Worm (Caenorhabditis elegans) whole organism, L4 larva: Measurements from ENCODE around the gene rip-1.

Source experiments
- F10B5.3 ChIP-seq: sonication (generic microtip); optimal IDR thresholded peaks from 2 replicates; lab custom pipeline; 2016; ENCODE audit warnings: mild to moderate bottlenecking, missing genetic modification characterization, missing compliant biosample characterization
- F26F4.8 ChIP-seq: fragments of 200-800 bp; sonication (Bioruptor generic); conservative IDR thresholded peaks from 2 replicates; pipeline ENCODE4 v1.3.6; 2022; ENCODE audit warnings: missing genetic modification characterization, missing compliant biosample characterization
- F37D6.2 ChIP-seq: sonication (generic microtip); optimal IDR thresholded peaks from 2 replicates; lab custom pipeline; 2016; ENCODE audit warnings: mild to moderate bottlenecking, missing genetic modification characterization, missing compliant biosample characterization
- F49E8.2 ChIP-seq: sonication (generic microtip); optimal IDR thresholded peaks from 2 replicates; lab custom pipeline; 2016; ENCODE audit warnings: missing compliant biosample characterization, mild to moderate bottlenecking, missing genetic modification characterization, borderline replicate concordance
- R02D3.7 ChIP-seq: fragments of 150-350 bp; sonication (generic microtip); optimal IDR thresholded peaks from 3 replicates; lab custom pipeline; 2014; ENCODE audit warnings: missing biosample characterization, missing genetic modification characterization
- T20F7.1 ChIP-seq: fragments of 200-800 bp; sonication (Bioruptor generic); optimal IDR thresholded peaks from 2 replicates; lab custom pipeline; 2018; ENCODE audit warnings: mild to moderate bottlenecking, missing genetic modification characterization, missing compliant biosample characterization
- T26A8.4 ChIP-seq: fragments of 200-800 bp; sonication (Bioruptor generic); IDR thresholded peaks from 2 replicates; pipeline ENCODE4 v1.3.6; 2022; ENCODE audit warnings: missing genetic modification characterization, missing compliant biosample characterization
- Y5F2A.4 ChIP-seq: fragments of 200-800 bp; sonication (Bioruptor generic); optimal IDR thresholded peaks from 2 replicates; lab custom pipeline; 2018; ENCODE audit warnings: mild to moderate bottlenecking, missing genetic modification characterization, missing compliant biosample characterization
- ZK337.2 ChIP-seq: fragments of 200-800 bp; sonication (Bioruptor generic); IDR thresholded peaks from 2 replicates; pipeline ENCODE4 v1.3.6; 2022; ENCODE audit warnings: missing genetic modification reagents, missing genetic modification characterization, missing compliant biosample characterization
- ZK546.5 ChIP-seq, 2 experiments: sonication (generic microtip); optimal IDR thresholded peaks; 2 replicates each; lab custom pipeline; 2017; ENCODE audit warnings: missing biosample characterization in 2 of 2, missing genetic modification characterization in 2 of 2
- aly-2 ChIP-seq: sonication (generic microtip); optimal IDR thresholded peaks from 2 replicates; lab custom pipeline; 2018; ENCODE audit warnings: missing biosample characterization, missing genetic modification characterization
- ceh-20 ChIP-seq: fragments of 200-800 bp; sonication (Bioruptor generic); IDR thresholded peaks from 2 replicates; pipeline ENCODE4 v1.3.6; 2022; ENCODE audit warnings: missing genetic modification reagents, missing genetic modification characterization, missing compliant biosample characterization
- ceh-28 ChIP-seq: fragments of 150-350 bp; optimal IDR thresholded peaks from 2 replicates; lab custom pipeline; 2014; ENCODE audit warnings: missing biosample characterization, missing genetic modification reagents, missing genetic modification characterization
- ceh-44 ChIP-seq: fragments of 200-800 bp; sonication (Bioruptor generic); IDR thresholded peaks from 2 replicates; pipeline ENCODE4 v1.3.6; 2022; ENCODE audit warnings: missing genetic modification reagents, missing genetic modification characterization, missing compliant biosample characterization
- cey-2 ChIP-seq: sonication (generic microtip); optimal IDR thresholded peaks from 3 replicates; lab custom pipeline; 2017; ENCODE audit warnings: missing genetic modification characterization, mild to moderate bottlenecking, missing compliant biosample characterization, antibody characterized with exemption, borderline replicate concordance; ENCODE audit not compliant: insufficient read depth
- ctbp-1 ChIP-seq: fragments of 200-800 bp; sonication (Bioruptor generic); IDR thresholded peaks from 2 replicates; pipeline ENCODE4 v1.3.6; 2022; ENCODE audit warnings: missing genetic modification reagents, missing genetic modification characterization, missing compliant biosample characterization
- daf-19 ChIP-seq: fragments of 200-800 bp; sonication (Bioruptor generic); conservative IDR thresholded peaks from 2 replicates; pipeline ENCODE4 v1.3.6; 2022; ENCODE audit warnings: missing genetic modification characterization, missing compliant biosample characterization
- daf-8 ChIP-seq: fragments of 200-800 bp; sonication (Bioruptor generic); IDR thresholded peaks from 2 replicates; pipeline ENCODE4 v1.3.6; 2022; ENCODE audit warnings: missing genetic modification characterization, missing compliant biosample characterization
- dmd-8 ChIP-seq: fragments of 200-800 bp; sonication (Bioruptor generic); IDR thresholded peaks from 2 replicates; pipeline ENCODE4 v1.3.6; 2022; ENCODE audit warnings: missing genetic modification characterization, missing compliant biosample characterization
- egl-43 ChIP-seq: fragments of 200-800 bp; sonication (Bioruptor generic); IDR thresholded peaks from 2 replicates; pipeline ENCODE4 v1.3.6; 2022; ENCODE audit warnings: missing genetic modification reagents, missing genetic modification characterization, missing compliant biosample characterization
- gei-8 ChIP-seq: fragments of 200-800 bp; sonication (Bioruptor generic); optimal IDR thresholded peaks from 2 replicates; lab custom pipeline; 2018; ENCODE audit warnings: mild to moderate bottlenecking, missing genetic modification characterization, missing compliant biosample characterization
- hif-1 ChIP-seq, 2 experiments: sonication (generic microtip); optimal IDR thresholded peaks; 2 replicates each; lab custom pipeline; 2016 to 2017; ENCODE audit warnings: missing compliant biosample characterization in 2 of 2, missing genetic modification characterization in 2 of 2, missing genetic modification reagents in 2 of 2, missing genotype in 2 of 2, mild to moderate bottlenecking in 1 of 2
- hlh-11 ChIP-seq: fragments of 200-800 bp; sonication (Bioruptor generic); optimal IDR thresholded peaks from 2 replicates; lab custom pipeline; 2018; ENCODE audit warnings: mild to moderate bottlenecking, missing genetic modification characterization, missing compliant biosample characterization
- lin-1 ChIP-seq: fragments of 200-800 bp; sonication (Bioruptor generic); IDR thresholded peaks from 2 replicates; pipeline ENCODE4 v1.3.6; 2022; ENCODE audit warnings: missing genetic modification reagents, missing genetic modification characterization, missing compliant biosample characterization
- lin-15B ChIP-seq: fragments of 150-350 bp; sonication (generic microtip); optimal IDR thresholded peaks from 3 replicates; lab custom pipeline; 2014; ENCODE audit warnings: missing biosample characterization, missing genetic modification characterization
- mdl-1 ChIP-seq, 2 experiments: fragments of 150-350 bp in 1 of 2; sonication (generic microtip) in 1 of 2; optimal IDR thresholded peaks; 2 replicates each; lab custom pipeline; 2014 to 2017; ENCODE audit warnings: missing biosample characterization in 2 of 2, missing genetic modification characterization in 2 of 2
- mdt-29 ChIP-seq: fragments of 200-800 bp; sonication (Bioruptor generic); IDR thresholded peaks from 2 replicates; pipeline ENCODE4 v1.3.6; 2022; ENCODE audit warnings: missing genetic modification reagents, missing genetic modification characterization, missing compliant biosample characterization
- mep-1 ChIP-seq: fragments of 150-350 bp; sonication (generic microtip); optimal IDR thresholded peaks from 3 replicates; lab custom pipeline; 2014; ENCODE audit warnings: missing biosample characterization, missing genetic modification characterization
- mxl-2 ChIP-seq: fragments of 200-800 bp; sonication (Bioruptor generic); conservative IDR thresholded peaks from 2 replicates; pipeline ENCODE4 v1.3.6; 2022; ENCODE audit warnings: missing genetic modification reagents, missing genetic modification characterization, missing compliant biosample characterization
- mxl-3 ChIP-seq: fragments of 200-800 bp; sonication (Bioruptor generic); optimal IDR thresholded peaks from 2 replicates; lab custom pipeline; 2018; ENCODE audit warnings: mild to moderate bottlenecking, missing genetic modification characterization, missing compliant biosample characterization
- nhr-10 ChIP-seq: fragments of 150-350 bp; optimal IDR thresholded peaks from 2 replicates; lab custom pipeline; 2014; ENCODE audit warnings: missing biosample characterization, missing genetic modification characterization
- nhr-111 ChIP-seq: fragments of 200-800 bp; sonication (Bioruptor generic); optimal IDR thresholded peaks from 2 replicates; lab custom pipeline; 2018; ENCODE audit warnings: mild to moderate bottlenecking, missing genetic modification characterization, missing compliant biosample characterization
- nhr-237 ChIP-seq: sonication (generic microtip); optimal IDR thresholded peaks from 2 replicates; lab custom pipeline; 2017; ENCODE audit warnings: missing biosample characterization, missing genetic modification characterization
- nhr-25 ChIP-seq: sonication (generic microtip); optimal IDR thresholded peaks from 2 replicates; lab custom pipeline; 2017; ENCODE audit warnings: missing genetic modification characterization, mild to moderate bottlenecking, missing compliant biosample characterization, antibody characterized with exemption, moderate library complexity, borderline replicate concordance; ENCODE audit not compliant: insufficient read depth
- nhr-28 ChIP-seq: fragments of 150-350 bp; optimal IDR thresholded peaks from 2 replicates; lab custom pipeline; 2014; ENCODE audit warnings: missing biosample characterization, missing genetic modification characterization
- nhr-48 ChIP-seq: sonication (generic microtip); optimal IDR thresholded peaks from 2 replicates; lab custom pipeline; 2016; ENCODE audit warnings: mild to moderate bottlenecking, missing genetic modification characterization, missing compliant biosample characterization
- nhr-6 ChIP-seq: fragments of 150-350 bp; optimal IDR thresholded peaks from 2 replicates; lab custom pipeline; 2014; ENCODE audit warnings: missing biosample characterization, missing genetic modification characterization
- nhr-77 ChIP-seq: fragments of 150-350 bp; optimal IDR thresholded peaks from 2 replicates; lab custom pipeline; 2014; ENCODE audit warnings: missing biosample characterization, missing genetic modification characterization
- pha-4 ChIP-seq, 2 experiments: fragments of 150-350 bp in 1 of 2; fragments of 200-800 bp in 1 of 2; sonication (Bioruptor generic) in 1 of 2; IDR thresholded peaks in 1 of 2; optimal IDR thresholded peaks in 1 of 2; 2 replicates each; pipeline versions ENCODE4 v1.3.6 to Lab custom; 2014 to 2022; ENCODE audit warnings: missing genetic modification characterization in 2 of 2, missing genetic modification reagents in 2 of 2, missing biosample characterization in 1 of 2, missing compliant biosample characterization in 1 of 2
- saeg-2 ChIP-seq: fragments of 200-800 bp; sonication (Bioruptor generic); IDR thresholded peaks from 2 replicates; pipeline ENCODE4 v1.3.6; 2022; ENCODE audit warnings: missing genetic modification reagents, missing genetic modification characterization, missing compliant biosample characterization
- sdz-12 ChIP-seq: fragments of 200-800 bp; sonication (Bioruptor generic); optimal IDR thresholded peaks from 2 replicates; lab custom pipeline; 2018; ENCODE audit warnings: mild to moderate bottlenecking, missing genetic modification characterization, missing compliant biosample characterization
- spr-3 ChIP-seq: fragments of 200-800 bp; sonication (Bioruptor generic); optimal IDR thresholded peaks from 2 replicates; lab custom pipeline; 2018; ENCODE audit warnings: mild to moderate bottlenecking, missing genetic modification characterization, missing compliant biosample characterization
- tag-97 ChIP-seq: fragments of 200-800 bp; sonication (Bioruptor generic); IDR thresholded peaks from 2 replicates; pipeline ENCODE4 v1.3.6; 2022; ENCODE audit warnings: missing genetic modification characterization, missing compliant biosample characterization
- unc-130 ChIP-seq: sonication (generic microtip); optimal IDR thresholded peaks from 2 replicates; lab custom pipeline; 2016; ENCODE audit warnings: missing genetic modification reagents, missing genetic modification characterization, missing compliant biosample characterization
- unc-62 ChIP-seq, 3 experiments: fragments of 150-350 bp in 1 of 3; sonication (generic microtip); optimal IDR thresholded peaks in 2 of 3; peaks in 1 of 3; 1 replicate in 1 of 3; 2 replicates in 2 of 3; lab custom pipeline; 2014 to 2017; ENCODE audit warnings: missing biosample characterization in 3 of 3, missing genetic modification characterization in 3 of 3, missing genetic modification reagents in 3 of 3, missing genotype in 1 of 3
- vab-7 ChIP-seq: fragments of 200-800 bp; sonication (Bioruptor generic); IDR thresholded peaks from 2 replicates; pipeline ENCODE4 v1.3.6; 2022; ENCODE audit warnings: missing genetic modification reagents, missing genetic modification characterization, missing compliant biosample characterization
- zfp-3 ChIP-seq: fragments of 200-800 bp; sonication (Bioruptor generic); conservative IDR thresholded peaks from 2 replicates; pipeline ENCODE4 v1.3.6; 2022; ENCODE audit warnings: missing genetic modification reagents, missing genetic modification characterization, missing compliant biosample characterization
- zip-2 ChIP-seq: fragments of 150-350 bp; optimal IDR thresholded peaks from 2 replicates; lab custom pipeline; 2014; ENCODE audit warnings: missing biosample characterization, missing genetic modification characterization
- ztf-7 ChIP-seq: fragments of 150-350 bp; optimal IDR thresholded peaks from 2 replicates; lab custom pipeline; 2014; ENCODE audit warnings: missing biosample characterization, missing genetic modification characterization

Gene rip-1

DNA sequence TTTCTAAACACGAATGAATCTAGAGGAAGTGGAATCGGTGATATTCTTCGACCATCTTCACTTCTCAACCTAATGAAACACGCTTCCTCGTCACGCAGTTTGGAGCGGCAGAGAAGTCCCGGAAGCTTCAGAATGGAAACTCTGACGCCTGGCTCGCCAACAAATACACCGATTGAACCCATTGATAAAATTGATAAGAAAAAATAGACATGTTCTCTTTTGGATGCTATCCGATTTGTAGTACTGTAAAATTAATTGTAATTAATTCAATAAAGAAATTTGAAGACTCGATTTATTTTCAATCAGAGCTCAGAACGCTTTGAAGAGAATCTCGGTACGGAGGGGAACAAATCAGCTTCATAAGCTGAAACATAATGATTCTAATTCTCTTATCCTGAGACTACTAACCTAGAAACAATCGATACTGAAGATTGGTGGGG lies 44.0 kb downstream of the rip-1 start (continued):
- TF ChIP-seq pha-4 (GFP tag; IDR thresholded peaks at IDR 0.05; lab: Robert Waterston, UW), result peak; percentile 83
- TF ChIP-seq pha-4 (tag; optimal IDR thresholded peaks at IDR 0.05; lab: Kevin White, UChicago), result no peak
- peak; percentile 99 for TF ChIP-seq zfp-3 (GFP tag; lab: Robert Waterston, UW)
- TF ChIP-seq daf-8 (GFP tag; lab: Robert Waterston, UW), result no peak
- TF ChIP-seq saeg-2, result 0 out of 2 replicates have a peak, but pooled peaks have one; percentile 43
- peak in 1 of 2 experiments; percentile 21 for TF ChIP-seq hif-1 (tag; optimal IDR thresholded peaks at IDR 0.05; lab: Kevin White, UChicago)
- 0 out of 2 replicates have a peak, but pooled peaks have one; percentile 25 for TF ChIP-seq ZK337.2 (GFP tag; lab: Robert Waterston, UW)
- TF ChIP-seq sdz-12 (GFP tag; lab: Kevin White, UChicago), result peak; percentile 86
- no peak for TF ChIP-seq tag-97 (GFP tag; lab: Robert Waterston, UW)
- no peak for TF ChIP-seq aly-2 (tag; lab: Kevin White, UChicago)
- no peak for TF ChIP-seq nhr-111 (GFP tag; lab: Kevin White, UChicago)
- TF ChIP-seq F26F4.8 (GFP tag; lab: Robert Waterston, UW), result 0 out of 2 replicates have a peak, but pooled peaks have one; percentile 48
- no peak for TF ChIP-seq unc-62 (GFP tag; optimal IDR thresholded peaks at IDR 0.05 in 1 of 2; lab: Kevin White, UChicago)
- TF ChIP-seq unc-62 (tag; optimal IDR thresholded peaks at IDR 0.05; lab: Kevin White, UChicago), result no peak
- no peak for TF ChIP-seq cey-2 (tag; lab: Kevin White, UChicago)
- TF ChIP-seq ctbp-1 (GFP tag; lab: Robert Waterston, UW), result 0 out of 2 replicates have a peak, but pooled peaks have one; percentile 56
- no peak for TF ChIP-seq T20F7.1 (GFP tag; lab: Kevin White, UChicago)
- no peak for TF ChIP-seq ceh-44 (GFP tag; lab: Robert Waterston, UW)
- no peak for TF ChIP-seq F37D6.2 (tag; lab: Kevin White, UChicago)
- peak; percentile 80 for TF ChIP-seq spr-3
- no peak for TF ChIP-seq mdl-1 (tag; optimal IDR thresholded peaks at IDR 0.05; lab: Kevin White, UChicago)
- TF ChIP-seq ceh-28 (tag; lab: Kevin White, UChicago), result no peak
- TF ChIP-seq F10B5.3, result peak; percentile 33
- no peak for TF ChIP-seq ZK546.5 (tag; optimal IDR thresholded peaks at IDR 0.05; lab: Kevin White, UChicago)
- TF ChIP-seq ceh-20 (GFP tag; lab: Robert Waterston, UW), result peak; percentile 58; the same call in 1 of the 2 replicates
- TF ChIP-seq unc-130 (GFP tag; lab: Kevin White, UChicago), result no peak
- peak; percentile 87 for TF ChIP-seq mep-1 (tag; lab: Kevin White, UChicago)
- TF ChIP-seq T26A8.4 (GFP tag; lab: Robert Waterston, UW), result peak; percentile 91
- TF ChIP-seq nhr-25, result peak; percentile 69
- TF ChIP-seq nhr-28, result no peak
- 0 out of 2 replicates have a peak, but pooled peaks have one; percentile 37 for TF ChIP-seq dmd-8 (GFP tag; lab: Robert Waterston, UW)
- no peak for TF ChIP-seq nhr-237 (tag; lab: Kevin White, UChicago)
- no peak for TF ChIP-seq nhr-6
- TF ChIP-seq F49E8.2 (tag; lab: Kevin White, UChicago), result peak; percentile 19
- no peak for TF ChIP-seq R02D3.7
- peak; percentile 74 for TF ChIP-seq hlh-11 (tag; lab: Kevin White, UChicago)
- peak; percentile 45 for TF ChIP-seq zip-2 (tag; lab: Kevin White, UChicago)
- TF ChIP-seq nhr-48 (tag; lab: Kevin White, UChicago), result peak; percentile 65
- no peak for TF ChIP-seq lin-15B (tag; lab: Kevin White, UChicago)
- TF ChIP-seq mxl-2 (GFP tag; lab: Robert Waterston, UW), result no peak
- TF ChIP-seq Y5F2A.4, result peak; percentile 2
- TF ChIP-seq gei-8, result peak; percentile 52
- TF ChIP-seq mdt-29 (GFP tag; lab: Robert Waterston, UW), result peak; percentile 64
- peak; percentile 61; the same call in 1 of the 2 replicates for TF ChIP-seq lin-1 (GFP tag; lab: Robert Waterston, UW)
- no peak for TF ChIP-seq ztf-7 (tag; lab: Kevin White, UChicago)
- TF ChIP-seq vab-7 (GFP tag; lab: Robert Waterston, UW), result no peak
- TF ChIP-seq daf-19 (GFP tag; lab: Robert Waterston, UW), result no peak
- TF ChIP-seq nhr-10 (tag; lab: Kevin White, UChicago), result peak; percentile 85
- TF ChIP-seq mxl-3 (GFP tag; lab: Kevin White, UChicago), result no peak
- peak; percentile 75 for TF ChIP-seq nhr-77 (tag; lab: Kevin White, UChicago)
- TF ChIP-seq egl-43 (GFP tag; lab: Robert Waterston, UW), result peak; percentile 79
